Worm (Caenorhabditis elegans): Measurements from ENCODE around the gene clec-146.

- no peak for TF ChIP-seq him-1 (tag; optimal IDR thresholded peaks at IDR 0.05)
- no peak for TF ChIP-seq W03F9.2 (tag; optimal IDR thresholded peaks at IDR 0.05)
Observed at ce11 chrII:13627001-13627400, 33.4 kb upstream of the clec-146 start, which contains the start of gene gst-19.

Data from whole organism, L4/young adult.